Worm (Caenorhabditis elegans) whole organism, L4/young adult: ENCODE results near the gene let-70.
A peak's percentile ranks its signal among the peaks of the same experiment; 100 is the strongest.

Experiments
- W03F9.2 ChIP-seq: fragments of 150-350 bp; optimal IDR thresholded peaks from 2 replicates; lab custom pipeline; 2014; ENCODE audit warnings: missing biosample characterization, missing genetic modification characterization
- dao-5 ChIP-seq: sonication (generic microtip); optimal IDR thresholded peaks from 2 replicates; lab custom pipeline; 2016; ENCODE audit warnings: missing genotype, missing genetic modification characterization, moderate library complexity, missing compliant biosample characterization
- him-1 ChIP-seq: sonication (generic microtip); optimal IDR thresholded peaks from 2 replicates; lab custom pipeline; 2016; ENCODE audit warnings: missing genotype, missing genetic modification reagents, missing genetic modification characterization, missing compliant biosample characterization

let-70 gene

DNA sequence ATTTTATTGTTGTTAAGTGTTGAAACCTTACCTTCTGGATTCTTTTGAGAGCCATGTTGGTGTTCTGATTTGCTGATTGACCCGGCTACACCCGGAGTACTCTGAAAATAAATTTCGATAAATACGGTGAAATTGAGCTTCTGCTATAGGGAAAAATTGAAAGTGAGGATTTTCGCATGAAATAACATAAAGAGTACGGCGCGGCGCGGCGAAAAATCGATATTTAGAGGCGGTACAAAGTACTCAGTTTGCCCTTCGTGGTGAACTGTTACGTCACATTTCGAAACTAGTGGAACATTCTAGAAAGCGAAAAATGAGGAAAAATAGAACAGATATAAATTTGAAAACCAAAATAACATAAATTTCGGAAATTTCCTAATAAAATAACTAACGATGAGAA, at the start of gene let-70:
Gene let-70, minus strand, starts transcription at position 101 of the 400 bp plus-strand sequence.
- TF ChIP-seq him-1 (tag; lab: Kevin White, UChicago) (no peak), W03F9.2 (tag; lab: Kevin White, UChicago) (no peak), dao-5 (no peak)

DNA sequence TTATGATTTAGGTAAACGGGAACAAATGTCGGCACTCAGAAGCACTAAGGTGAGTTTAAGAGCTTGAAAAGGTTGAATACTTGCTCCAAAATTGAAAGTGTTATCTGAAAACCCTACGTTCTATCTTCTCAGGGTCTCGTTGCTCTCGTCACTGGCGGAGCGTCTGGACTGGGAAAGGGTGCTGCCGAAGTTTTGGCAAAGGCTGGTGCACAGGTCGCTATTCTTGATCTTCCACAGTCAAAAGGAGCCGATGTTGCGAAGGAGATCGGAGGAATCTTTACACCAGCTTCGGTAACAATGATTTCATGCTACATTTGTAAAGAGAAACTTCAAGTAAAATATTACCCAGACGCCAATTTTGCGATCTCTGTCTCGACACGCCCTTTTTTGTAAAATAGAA, 49.2 kb upstream of the let-70 start, which contains the start of gene ard-1:
Gene ard-1, plus strand, starts transcription at position 12 of the 400 bp plus-strand sequence.
- TF ChIP-seq W03F9.2 (tag; lab: Kevin White, UChicago) (no peak), dao-5 (no peak), him-1 (tag; lab: Kevin White, UChicago) (no peak)

DNA sequence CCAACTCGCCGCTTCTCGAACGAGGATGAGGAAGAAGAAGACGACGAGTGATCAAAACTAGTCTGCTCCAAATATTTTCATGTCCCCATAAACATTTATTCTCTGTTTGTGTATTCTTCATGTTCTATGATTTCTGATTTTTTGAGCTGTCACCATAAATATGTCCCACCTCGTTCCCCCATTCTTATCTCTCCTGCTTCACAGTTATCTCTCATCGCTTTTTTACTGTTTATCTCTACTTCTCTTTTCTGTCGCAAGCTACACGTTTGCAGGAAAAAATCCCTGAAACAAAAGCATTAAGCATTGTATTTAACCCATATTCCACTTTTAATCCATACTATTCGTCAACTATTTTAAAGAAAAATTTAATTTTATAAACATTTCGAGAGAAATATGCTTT, 48.7 kb upstream of the let-70 start:
- TF ChIP-seq him-1 (tag; lab: Kevin White, UChicago): no peak
- TF ChIP-seq dao-5: no peak
- no peak for TF ChIP-seq W03F9.2 (tag; lab: Kevin White, UChicago)

DNA sequence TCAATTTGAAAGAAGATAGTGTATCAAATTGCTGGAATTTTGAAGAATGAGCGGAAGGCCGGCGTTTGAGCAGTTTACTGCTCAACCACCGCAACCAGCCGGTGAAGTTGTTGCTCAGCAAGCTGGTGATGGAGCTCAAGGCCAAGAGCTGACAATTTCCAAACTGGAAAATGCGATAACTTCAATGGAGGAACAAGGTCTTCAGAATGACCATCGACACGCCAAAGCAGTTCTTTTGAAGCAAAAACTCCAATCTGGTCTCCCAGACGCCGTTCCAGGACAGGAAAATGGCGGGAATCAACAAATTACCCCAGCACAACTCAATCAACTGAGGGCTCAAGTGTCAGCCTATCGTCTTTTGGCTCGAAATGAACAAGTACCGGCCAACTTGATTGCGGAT, 44.0 kb upstream of the let-70 start:
- TF ChIP-seq W03F9.2 (tag; lab: Kevin White, UChicago) (no peak), him-1 (tag; lab: Kevin White, UChicago) (no peak), dao-5 (no peak)

DNA sequence TGAATTAATAATTGTTTCAGACTA, 43.8 kb upstream of the let-70 start, which contains the start of gene swsn-4:
Gene swsn-4, plus strand, starts transcription at position 21 of the 24 bp plus-strand sequence.
- no peak for TF ChIP-seq W03F9.2 (tag; lab: Kevin White, UChicago)
- no peak for TF ChIP-seq him-1 (tag; lab: Kevin White, UChicago)
- TF ChIP-seq dao-5: no peak

DNA sequence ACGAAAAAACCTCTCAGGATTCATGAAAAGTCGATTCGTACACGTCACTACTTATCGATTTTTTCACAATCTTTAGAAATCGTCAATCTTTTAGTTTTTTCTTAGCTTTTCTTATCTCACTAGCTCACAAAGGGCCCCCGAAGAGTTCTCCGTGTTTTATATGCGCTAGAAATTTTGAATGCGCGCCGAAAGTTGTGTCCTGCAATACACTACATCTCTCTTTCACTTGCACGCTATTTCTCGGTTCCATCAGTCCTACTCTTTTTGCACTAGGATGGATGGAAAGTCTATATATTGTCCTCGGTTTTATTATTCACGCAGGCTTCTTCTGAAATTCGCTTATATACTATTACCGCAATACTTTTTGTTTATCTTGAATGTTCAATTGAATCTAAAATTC, 43.6 kb upstream of the let-70 start:
- TF ChIP-seq dao-5 (no peak), him-1 (tag; lab: Kevin White, UChicago) (no peak), W03F9.2 (tag; lab: Kevin White, UChicago) (no peak)

DNA sequence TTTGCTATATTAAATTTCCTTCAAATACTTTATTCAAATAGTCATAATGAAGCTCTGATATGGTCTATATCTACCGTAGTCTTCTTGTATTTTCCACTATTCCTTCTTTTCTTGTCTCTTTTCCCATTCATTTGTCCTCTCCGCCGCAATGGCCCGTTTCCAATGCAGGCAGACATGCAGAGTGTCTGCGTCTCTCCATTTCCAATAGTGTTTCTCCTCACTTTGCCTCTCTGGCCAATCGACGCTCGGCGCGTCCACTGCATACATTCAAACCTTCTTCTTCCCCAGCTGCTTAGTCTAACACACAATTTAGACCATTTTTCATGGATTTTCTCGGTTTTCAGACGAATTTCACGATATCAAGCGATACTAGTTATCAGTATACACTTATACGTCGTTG, 43.1 kb upstream of the let-70 start:
- TF ChIP-seq dao-5: no peak
- no peak for TF ChIP-seq him-1 (tag; lab: Kevin White, UChicago)
- TF ChIP-seq W03F9.2 (tag; lab: Kevin White, UChicago): no peak

DNA sequence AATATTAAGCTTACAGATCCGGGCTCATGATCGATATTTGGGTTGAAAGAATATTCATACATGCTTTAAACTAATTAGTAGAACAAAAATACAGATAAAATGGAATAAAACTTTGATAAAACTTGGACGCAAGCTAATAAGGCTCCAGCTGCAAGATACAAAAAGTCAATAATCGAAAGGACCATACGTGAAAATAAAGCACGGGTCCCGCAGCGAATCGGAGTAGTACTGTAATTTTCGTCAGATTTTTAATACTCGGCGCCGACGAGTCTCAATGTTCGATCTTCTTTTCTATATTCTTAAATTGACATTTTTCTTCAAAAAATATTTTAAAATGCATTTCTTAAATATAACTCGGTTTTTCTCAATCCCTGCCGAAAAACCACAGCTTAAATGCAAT, 42.6 kb upstream of the let-70 start, which contains the start of gene spo-11:
Gene spo-11, minus strand, starts transcription at position 189 of the 400 bp plus-strand sequence.
- no peak for TF ChIP-seq W03F9.2 (tag; lab: Kevin White, UChicago)
- TF ChIP-seq dao-5: no peak
- no peak for TF ChIP-seq him-1 (tag; lab: Kevin White, UChicago)

DNA sequence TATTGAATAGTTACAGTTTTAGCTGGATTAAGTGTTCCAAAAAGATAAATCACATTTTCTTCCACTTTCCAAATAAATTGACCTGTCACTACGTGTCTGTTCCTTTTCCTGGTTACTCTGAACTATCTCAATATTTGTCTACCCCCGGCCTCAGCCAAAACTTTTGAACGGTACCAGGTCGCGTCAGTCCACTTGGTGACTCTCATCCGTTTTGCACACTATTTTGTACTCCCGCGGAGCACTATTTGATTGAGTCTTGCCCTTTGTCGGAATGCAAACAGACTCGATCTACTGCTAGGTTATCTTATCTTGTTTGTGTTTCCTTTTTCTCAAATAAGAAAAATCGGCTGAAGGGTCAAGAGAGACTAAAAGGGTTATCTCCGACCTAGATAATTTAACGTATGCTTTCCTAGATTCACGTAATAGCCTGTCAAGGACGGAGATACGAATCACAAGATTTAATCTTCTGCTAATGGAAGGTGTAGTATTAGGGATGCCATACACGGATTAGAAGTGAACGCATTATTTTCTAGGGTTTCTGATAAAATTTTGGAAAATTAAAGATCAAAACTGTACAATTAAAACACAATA, 38.0 kb upstream of the let-70 start:
- TF ChIP-seq him-1 (tag; lab: Kevin White, UChicago): no peak
- TF ChIP-seq W03F9.2 (tag; lab: Kevin White, UChicago): no peak
- no peak for TF ChIP-seq dao-5

DNA sequence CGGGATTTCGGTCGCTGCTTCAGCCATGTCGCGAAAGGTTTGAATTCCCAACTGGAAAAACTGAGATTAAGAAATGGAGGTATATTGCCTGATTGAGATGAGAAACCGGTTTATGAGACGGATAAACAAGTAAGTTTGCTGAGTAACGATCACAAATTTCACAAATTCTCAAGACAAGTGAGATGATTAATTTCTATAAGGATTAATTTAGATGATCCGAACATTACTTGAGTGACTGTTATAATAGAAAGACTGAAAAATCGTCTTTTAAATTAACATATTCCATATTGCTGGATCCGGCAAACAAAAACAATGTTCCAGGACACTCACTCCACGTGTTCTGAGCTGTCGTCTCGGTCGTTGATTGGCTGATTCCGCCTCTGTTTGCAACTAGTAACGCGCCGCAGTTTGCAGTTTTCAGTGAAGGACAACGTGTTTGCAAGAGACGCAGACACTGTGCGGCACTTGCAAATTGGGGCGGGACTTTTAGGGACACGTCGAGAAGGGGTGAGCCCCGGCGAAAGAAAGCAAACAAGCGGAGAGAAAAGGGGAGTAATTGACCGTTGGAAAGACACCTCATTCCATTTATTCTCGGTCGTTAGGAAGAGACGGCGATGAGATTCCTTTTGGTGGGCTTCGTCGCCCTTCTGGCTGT, 36.9 kb upstream of the let-70 start, which contains the start of the genes imp-2 and enpl-1:
Gene imp-2, minus strand, starts transcription at position 51 of the 655 bp plus-strand sequence.
Gene enpl-1, plus strand, starts transcription at position 462 of the 655 bp plus-strand sequence.
- TF ChIP-seq W03F9.2 (tag; lab: Kevin White, UChicago) (peak; percentile 45), him-1 (tag; lab: Kevin White, UChicago) (no peak), dao-5 (no peak)

DNA sequence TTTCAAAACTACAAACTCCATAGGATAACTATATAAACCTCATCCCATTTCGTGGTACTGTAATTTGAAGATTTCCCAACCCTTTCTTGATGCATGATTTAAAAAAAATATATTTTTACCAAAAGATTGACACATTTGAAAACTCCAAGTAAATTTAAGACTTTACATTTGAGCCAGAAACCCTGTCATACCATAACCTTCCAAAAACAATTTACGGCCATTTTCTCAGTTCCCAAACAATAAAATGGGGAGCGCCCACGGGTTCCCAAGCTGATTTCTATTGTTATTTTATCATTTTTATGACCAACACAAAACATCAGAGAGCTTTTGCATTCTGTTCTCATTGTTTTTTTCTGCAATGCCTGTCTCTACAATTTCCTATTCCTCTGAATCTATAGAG, 30.6 kb upstream of the let-70 start, which contains the start of gene clc-9:
Gene clc-9, plus strand, starts transcription at position 301 of the 400 bp plus-strand sequence.
- TF ChIP-seq dao-5: no peak

DNA sequence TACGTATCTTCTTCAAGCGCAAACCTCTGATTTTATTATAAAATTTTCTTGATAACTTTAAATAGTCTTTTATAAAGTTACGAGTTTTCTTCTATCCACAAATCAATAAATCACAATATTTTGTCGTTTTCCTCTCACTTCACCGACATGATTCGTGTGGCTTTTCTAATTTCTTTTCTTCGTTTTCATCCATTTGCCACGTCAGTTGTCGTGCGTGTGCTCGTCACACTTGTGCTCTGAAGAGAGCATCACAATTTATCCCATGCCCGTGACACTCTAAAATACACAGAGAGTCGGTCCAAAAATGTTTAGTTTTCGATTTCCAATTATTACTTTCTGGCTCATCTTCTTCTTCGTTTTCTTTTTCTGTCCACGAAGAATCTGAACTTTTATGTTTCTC, 29.8 kb upstream of the let-70 start:
- TF ChIP-seq him-1 (tag; lab: Kevin White, UChicago) (no peak), W03F9.2 (tag; lab: Kevin White, UChicago) (no peak), dao-5 (no peak)

DNA sequence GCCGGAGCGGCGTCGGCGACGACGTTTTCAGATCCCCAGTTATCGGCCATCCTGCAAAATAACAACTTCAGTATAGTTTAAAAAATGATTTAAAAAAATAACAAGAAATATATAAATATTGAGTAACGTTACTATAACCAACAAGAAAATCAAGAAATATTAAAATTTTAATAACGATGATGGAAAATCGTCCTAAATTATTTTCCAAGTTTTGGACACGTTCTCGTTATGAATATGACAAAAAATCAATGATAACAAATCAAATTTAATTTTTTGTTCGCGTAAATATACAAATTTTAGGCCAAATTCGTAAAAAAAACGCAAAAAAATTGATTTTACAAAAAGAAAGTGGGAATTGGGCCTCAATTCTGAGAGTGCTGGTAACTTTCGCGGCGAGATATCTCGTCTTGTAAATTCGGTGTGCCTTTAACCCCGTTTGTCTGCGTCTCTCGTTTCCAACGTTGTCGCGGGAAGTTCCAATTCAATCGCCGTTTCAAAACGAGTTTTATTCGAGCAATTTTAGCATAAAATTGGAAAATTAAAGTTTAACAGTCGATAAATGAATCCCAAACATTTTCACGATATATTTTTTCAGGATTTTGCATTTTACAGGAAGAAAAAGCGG, 29.1 kb upstream of the let-70 start, which contains the start of gene rps-5:
Gene rps-5, minus strand, starts transcription at position 51 of the 625 bp plus-strand sequence.
- TF ChIP-seq him-1 (tag; lab: Kevin White, UChicago): no peak
- TF ChIP-seq W03F9.2 (tag; lab: Kevin White, UChicago): peak; percentile 71

DNA sequence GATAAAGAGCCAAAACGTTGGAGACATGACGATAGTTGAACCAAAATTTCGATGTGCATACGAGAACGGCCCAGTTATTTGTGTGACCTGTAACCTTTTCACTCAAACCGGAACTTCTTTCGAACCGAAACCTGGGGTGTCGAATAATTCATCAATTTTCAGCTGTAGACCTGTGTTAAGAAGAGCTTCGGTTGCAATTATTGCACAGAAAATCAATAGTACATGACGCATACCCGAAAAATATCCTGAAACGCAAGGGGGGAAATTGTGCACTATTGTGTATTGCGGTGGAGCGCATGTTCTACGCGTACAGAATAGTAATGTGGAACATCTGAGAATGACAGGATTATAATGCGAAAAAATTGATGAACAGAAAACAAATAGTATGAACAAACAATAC, 27.7 kb upstream of the let-70 start, which contains the start of gene pigk-1:
Gene pigk-1, minus strand, starts transcription at position 248 of the 400 bp plus-strand sequence.
- TF ChIP-seq W03F9.2 (tag; lab: Kevin White, UChicago): no peak
- no peak for TF ChIP-seq dao-5
- TF ChIP-seq him-1 (tag; lab: Kevin White, UChicago): no peak
